Worm (Caenorhabditis elegans) whole organism, L1 larva: Measurements from ENCODE around the gene tmem-17.
A peak's percentile ranks its signal among the peaks of the same experiment; 100 is the strongest.

Source experiments
- aly-2 ChIP-seq: fragments of 150-350 bp; optimal IDR thresholded peaks from 2 replicates; lab custom pipeline; 2014; ENCODE audit warnings: missing biosample characterization, missing genetic modification characterization
- blmp-1 ChIP-seq: fragments of 150-350 bp; optimal IDR thresholded peaks from 2 replicates; lab custom pipeline; 2014; ENCODE audit warnings: missing biosample characterization, missing genetic modification characterization
- ceh-63 ChIP-seq: fragments of 200-800 bp; sonication (Bioruptor generic); optimal IDR thresholded peaks from 2 replicates; lab custom pipeline; 2018; ENCODE audit warnings: mild to moderate bottlenecking, missing genetic modification characterization, missing compliant biosample characterization
- ceh-88 ChIP-seq: fragments of 200-800 bp; sonication (Bioruptor generic); IDR thresholded peaks from 2 replicates; pipeline ENCODE4 v1.3.6; 2022; ENCODE audit warnings: missing genetic modification characterization, missing compliant biosample characterization
- ceh-90 ChIP-seq: sonication (generic microtip); optimal IDR thresholded peaks from 2 replicates; lab custom pipeline; 2016; ENCODE audit warnings: missing genetic modification characterization, missing compliant biosample characterization
- dsc-1 ChIP-seq: sonication (generic microtip); optimal IDR thresholded peaks from 2 replicates; lab custom pipeline; 2016; ENCODE audit warnings: mild to moderate bottlenecking, missing genetic modification characterization, missing compliant biosample characterization
- efl-1 ChIP-seq, 4 experiments: fragments of 150-350 bp; optimal IDR thresholded peaks in 3 of 4; peaks in 1 of 4; 1 replicate in 1 of 4; 2 replicates in 3 of 4; lab custom pipeline; 2014; ENCODE audit warnings: missing biosample characterization in 2 of 4, missing genetic modification characterization in 2 of 4, missing genetic modification reagents in 2 of 4
- egl-13 ChIP-seq: sonication (generic microtip); optimal IDR thresholded peaks from 2 replicates; lab custom pipeline; 2016; ENCODE audit warnings: missing genotype, missing genetic modification reagents, missing genetic modification characterization, missing compliant biosample characterization
- egl-27 ChIP-seq, 2 experiments: fragments of 150-350 bp in 1 of 2; sonication (generic microtip); optimal IDR thresholded peaks; 3 replicates each; lab custom pipeline; 2017 to 2018; ENCODE audit warnings: missing biosample characterization in 2 of 2, missing genetic modification characterization in 2 of 2, missing genetic modification reagents in 2 of 2
- elt-3 ChIP-seq, 6 experiments: fragments of 150-350 bp in 1 of 6; sonication (generic microtip); optimal IDR thresholded peaks; 2 replicates each; lab custom pipeline; 2017 to 2018; ENCODE audit warnings: missing biosample characterization in 6 of 6, missing genetic modification characterization in 6 of 6, inconsistent platforms in 1 of 6
- fkh-4 ChIP-seq: sonication (generic microtip); optimal IDR thresholded peaks from 2 replicates; lab custom pipeline; 2016; ENCODE audit warnings: missing compliant biosample characterization, missing genetic modification characterization, borderline replicate concordance
- fkh-8 ChIP-seq: sonication (generic microtip); optimal IDR thresholded peaks from 2 replicates; lab custom pipeline; 2016; ENCODE audit warnings: mild to moderate bottlenecking, missing genetic modification characterization, missing compliant biosample characterization
- grh-1 ChIP-seq: fragments of 200-800 bp; sonication (Bioruptor generic); IDR thresholded peaks from 2 replicates; pipeline ENCODE4 v1.3.6; 2022; ENCODE audit warnings: missing genetic modification reagents, missing genetic modification characterization, missing compliant biosample characterization
- hlh-17 ChIP-seq: fragments of 200-800 bp; sonication (Bioruptor generic); optimal IDR thresholded peaks from 2 replicates; lab custom pipeline; 2018; ENCODE audit warnings: missing genetic modification characterization, mild to moderate bottlenecking, missing compliant biosample characterization, moderate library complexity, borderline replicate concordance
- hlh-4 ChIP-seq: sonication (generic microtip); optimal IDR thresholded peaks from 2 replicates; lab custom pipeline; 2016; ENCODE audit warnings: mild to moderate bottlenecking, missing genetic modification characterization, missing compliant biosample characterization
- hpl-2 ChIP-seq: fragments of 150-350 bp; optimal IDR thresholded peaks from 2 replicates; lab custom pipeline; 2014; ENCODE audit warnings: missing biosample characterization, missing genetic modification reagents, missing genetic modification characterization
- irx-1 ChIP-seq: sonication (generic microtip); optimal IDR thresholded peaks from 2 replicates; lab custom pipeline; 2016; ENCODE audit warnings: missing genetic modification characterization, missing compliant biosample characterization
- isw-1 ChIP-seq: fragments of 200-800 bp; sonication (Bioruptor generic); IDR thresholded peaks from 2 replicates; pipeline ENCODE4 v1.3.6; 2022; ENCODE audit warnings: missing genetic modification characterization, missing compliant biosample characterization
- jun-1 ChIP-seq: fragments of 150-350 bp; optimal IDR thresholded peaks from 2 replicates; lab custom pipeline; 2014; ENCODE audit warnings: missing biosample characterization, missing genetic modification reagents, missing genetic modification characterization
- lin-13 ChIP-seq: fragments of 150-350 bp; optimal IDR thresholded peaks from 2 replicates; lab custom pipeline; 2014; ENCODE audit warnings: missing biosample characterization, missing genetic modification reagents, missing genetic modification characterization
- lin-14 ChIP-seq: fragments of 200-800 bp; sonication (Bioruptor generic); optimal IDR thresholded peaks from 2 replicates; lab custom pipeline; 2018; ENCODE audit warnings: mild to moderate bottlenecking, missing genetic modification characterization, moderate library complexity, missing compliant biosample characterization
- lin-35 ChIP-seq, 2 experiments: fragments of 150-350 bp; optimal IDR thresholded peaks; 2 replicates each; lab custom pipeline; 2014; ENCODE audit warnings: missing biosample characterization in 2 of 2, missing genetic modification characterization in 2 of 2, missing genetic modification reagents in 2 of 2
- lin-39 ChIP-seq: fragments of 150-350 bp; optimal IDR thresholded peaks from 2 replicates; lab custom pipeline; 2014; ENCODE audit warnings: missing biosample characterization, missing genetic modification reagents, missing genetic modification characterization
- mdl-1 ChIP-seq, 2 experiments: fragments of 150-350 bp; optimal IDR thresholded peaks; 2 replicates each; lab custom pipeline; 2014 to 2017; ENCODE audit warnings: missing biosample characterization in 2 of 2, missing genetic modification characterization in 2 of 2, inconsistent platforms in 1 of 2
- mef-2 ChIP-seq: fragments of 150-350 bp; optimal IDR thresholded peaks from 2 replicates; lab custom pipeline; 2014; ENCODE audit warnings: missing biosample characterization, missing genetic modification characterization
- mep-1 ChIP-seq: fragments of 150-350 bp; optimal IDR thresholded peaks from 2 replicates; lab custom pipeline; 2014; ENCODE audit warnings: missing biosample characterization, missing genetic modification characterization
- nhr-12 ChIP-seq: sonication (generic microtip); optimal IDR thresholded peaks from 2 replicates; lab custom pipeline; 2017; ENCODE audit warnings: missing biosample characterization, missing genetic modification characterization
- nhr-20 ChIP-seq: sonication (generic microtip); optimal IDR thresholded peaks from 2 replicates; lab custom pipeline; 2016; ENCODE audit warnings: mild to moderate bottlenecking, missing genetic modification characterization, missing compliant biosample characterization
- nhr-47 ChIP-seq: sonication (generic microtip); optimal IDR thresholded peaks from 2 replicates; lab custom pipeline; 2016; ENCODE audit warnings: mild to moderate bottlenecking, missing genetic modification characterization, moderate library complexity, missing compliant biosample characterization
- nhr-71 ChIP-seq: sonication (generic microtip); optimal IDR thresholded peaks from 2 replicates; lab custom pipeline; 2016; ENCODE audit warnings: mild to moderate bottlenecking, missing genetic modification characterization, moderate library complexity, missing compliant biosample characterization
- nhr-90 ChIP-seq: sonication (generic microtip); optimal IDR thresholded peaks from 2 replicates; lab custom pipeline; 2016; ENCODE audit warnings: mild to moderate bottlenecking, missing genetic modification characterization, missing compliant biosample characterization; ENCODE audit not compliant: poor library complexity
- pag-3 ChIP-seq: sonication (generic microtip); optimal IDR thresholded peaks from 2 replicates; lab custom pipeline; 2017; ENCODE audit warnings: missing genetic modification characterization, mild to moderate bottlenecking, missing compliant biosample characterization, antibody characterized with exemption, borderline replicate concordance; ENCODE audit not compliant: insufficient read depth
- pax-3 ChIP-seq: fragments of 200-800 bp; sonication (Bioruptor generic); optimal IDR thresholded peaks from 2 replicates; lab custom pipeline; 2018; ENCODE audit warnings: mild to moderate bottlenecking, missing genetic modification characterization, moderate library complexity, missing compliant biosample characterization
- rnt-1 ChIP-seq: sonication (generic microtip); optimal IDR thresholded peaks from 2 replicates; lab custom pipeline; 2016; ENCODE audit warnings: mild to moderate bottlenecking, missing genetic modification characterization, moderate library complexity, missing compliant biosample characterization
- skn-1 ChIP-seq: fragments of 150-350 bp; optimal IDR thresholded peaks from 2 replicates; lab custom pipeline; 2014; ENCODE audit warnings: missing biosample characterization, missing genetic modification characterization
- snu-23 ChIP-seq: sonication (generic microtip); optimal IDR thresholded peaks from 2 replicates; lab custom pipeline; 2016; ENCODE audit warnings: missing genetic modification characterization, missing compliant biosample characterization
- sup-37 ChIP-seq: fragments of 200-800 bp; sonication (Bioruptor generic); optimal IDR thresholded peaks from 2 replicates; lab custom pipeline; 2018; ENCODE audit warnings: mild to moderate bottlenecking, missing genetic modification characterization, missing compliant biosample characterization
- swsn-7 ChIP-seq: sonication (generic microtip); optimal IDR thresholded peaks from 2 replicates; lab custom pipeline; 2016; ENCODE audit warnings: missing genetic modification characterization, missing compliant biosample characterization
- tbx-2 ChIP-seq: sonication (generic microtip); optimal IDR thresholded peaks from 2 replicates; lab custom pipeline; 2016; ENCODE audit warnings: missing genetic modification characterization, missing compliant biosample characterization
- unc-130 ChIP-seq: fragments of 150-350 bp; optimal IDR thresholded peaks from 2 replicates; lab custom pipeline; 2017; ENCODE audit warnings: missing biosample characterization, missing genetic modification characterization, inconsistent platforms
- unc-30 ChIP-seq: sonication (generic microtip); optimal IDR thresholded peaks from 2 replicates; lab custom pipeline; 2017; ENCODE audit warnings: missing biosample characterization, missing genetic modification characterization
- unc-62 ChIP-seq: fragments of 150-350 bp; optimal IDR thresholded peaks from 2 replicates; lab custom pipeline; 2014; ENCODE audit warnings: missing biosample characterization, missing genetic modification reagents, missing genetic modification characterization
- vab-15 ChIP-seq: sonication (generic microtip); optimal IDR thresholded peaks from 2 replicates; lab custom pipeline; 2017; ENCODE audit warnings: missing genotype, mild to moderate bottlenecking, missing genetic modification characterization, missing compliant biosample characterization
- zip-4 ChIP-seq: fragments of 200-800 bp; sonication (Bioruptor generic); optimal IDR thresholded peaks from 2 replicates; lab custom pipeline; 2018; ENCODE audit warnings: mild to moderate bottlenecking, missing genetic modification characterization, moderate library complexity, missing compliant biosample characterization
- ztf-11 ChIP-seq, 2 experiments: sonication (generic microtip); optimal IDR thresholded peaks; 2 replicates each; lab custom pipeline; 2016 to 2017; ENCODE audit warnings: missing genetic modification characterization in 2 of 2, missing biosample characterization in 1 of 2, missing compliant biosample characterization in 1 of 2
- ztf-4 ChIP-seq: fragments of 150-350 bp; optimal IDR thresholded peaks from 2 replicates; lab custom pipeline; 2014; ENCODE audit warnings: missing biosample characterization, missing genetic modification characterization

The tmem-17 gene

DNA sequence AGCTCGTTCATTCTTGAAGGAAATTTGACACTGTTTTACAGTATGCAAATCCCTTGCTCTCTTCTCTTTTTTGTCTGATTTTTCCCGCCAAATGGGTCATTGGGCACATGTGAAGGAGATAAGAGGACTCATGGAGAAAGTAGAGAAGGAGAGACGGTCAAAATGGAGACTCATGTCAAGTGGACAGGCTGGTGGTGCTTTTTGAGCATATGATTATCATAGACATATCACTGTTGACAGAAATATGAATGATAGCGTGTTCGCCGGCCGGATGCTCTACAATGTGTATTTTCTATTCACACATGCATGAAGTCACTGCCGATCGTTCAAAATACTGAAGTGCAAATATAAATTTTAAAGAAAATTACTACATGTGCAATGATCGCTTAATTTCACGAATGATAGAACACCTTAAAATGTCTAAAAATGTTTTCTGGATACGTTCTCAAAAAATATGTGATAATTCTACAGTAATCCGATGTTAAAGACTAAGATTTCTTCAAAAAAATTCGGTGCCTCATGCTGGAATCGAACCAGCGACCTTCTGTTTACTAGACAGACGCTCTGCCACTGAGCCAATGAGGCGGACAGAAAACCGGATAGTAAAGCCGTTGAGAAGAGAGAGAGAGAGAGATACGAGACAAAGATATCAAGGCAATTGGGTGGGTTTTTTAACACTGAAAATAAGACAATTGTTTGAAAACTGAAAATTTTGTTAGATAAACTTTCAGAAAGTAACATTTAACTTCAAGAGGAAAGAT, 39.9 kb upstream of the tmem-17 start (continued):
- TF ChIP-seq lin-14 (GFP tag; lab: Kevin White, UChicago) = peak; percentile 15
- peak; percentile 33 for TF ChIP-seq nhr-20 (tag; lab: Kevin White, UChicago)
- no peak for TF ChIP-seq vab-15 (tag; lab: Kevin White, UChicago)
- peak; percentile 41 for TF ChIP-seq mep-1 (tag; lab: Kevin White, UChicago)
- no peak for TF ChIP-seq aly-2 (tag; lab: Kevin White, UChicago)
- TF ChIP-seq lin-39 (tag; lab: Kevin White, UChicago) = no peak
- peak; percentile 49 for TF ChIP-seq rnt-1
- peak; percentile 31 to 53 for TF ChIP-seq efl-1 (optimal IDR thresholded peaks at IDR 0.05; lab: Kevin White, UChicago)
- peak; percentile 8 to 90 for TF ChIP-seq efl-1 (GFP tag; optimal IDR thresholded peaks at IDR 0.05 in 1 of 2; lab: Kevin White, UChicago)
- peak; percentile 51 for TF ChIP-seq fkh-8 (tag; lab: Kevin White, UChicago)
- TF ChIP-seq nhr-90 = peak; percentile 31
- no peak for TF ChIP-seq ceh-63
- TF ChIP-seq dsc-1 = peak; percentile 66
- peak; percentile 41 for TF ChIP-seq swsn-7 (tag; lab: Kevin White, UChicago)
- peak; percentile 2 for TF ChIP-seq lin-13 (GFP tag; lab: Kevin White, UChicago)
- TF ChIP-seq ceh-88 (GFP tag; lab: Robert Waterston, UW) = no peak
- no peak for TF ChIP-seq unc-62 (GFP tag; lab: Kevin White, UChicago)
- TF ChIP-seq irx-1 (tag; lab: Kevin White, UChicago) = no peak
- peak; percentile 15 for TF ChIP-seq skn-1 (tag; lab: Kevin White, UChicago)
- peak; percentile 30 to 57 for TF ChIP-seq lin-35 (GFP tag; optimal IDR thresholded peaks at IDR 0.05; lab: Kevin White, UChicago)

DNA sequence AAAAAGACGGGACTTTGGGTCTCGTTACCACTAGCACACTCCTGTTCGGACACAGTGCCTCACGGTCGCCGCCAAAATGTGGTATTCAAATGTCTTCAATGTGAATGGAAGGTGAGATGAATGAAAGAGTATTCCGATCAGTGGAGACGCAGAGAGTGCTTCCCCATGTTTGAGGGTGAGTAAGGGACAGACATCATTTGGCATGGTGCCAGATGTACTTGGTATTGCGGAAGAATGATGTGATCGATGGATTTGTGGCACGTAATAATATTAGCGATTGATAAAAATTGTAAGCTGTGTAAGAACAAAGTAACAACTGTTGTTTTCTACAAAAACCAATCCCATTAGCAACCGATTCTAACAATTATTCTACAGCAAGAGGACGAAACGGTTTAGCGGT, 38.0 kb upstream of the tmem-17 start:
- no peak for TF ChIP-seq unc-30 (tag; lab: Kevin White, UChicago)
- no peak for TF ChIP-seq sup-37 (GFP tag; lab: Kevin White, UChicago)
- TF ChIP-seq elt-3 (tag; optimal IDR thresholded peaks at IDR 0.05; lab: Kevin White, UChicago) = no peak
- TF ChIP-seq isw-1 = no peak
- no peak for TF ChIP-seq hlh-17
- no peak for TF ChIP-seq nhr-12 (tag; lab: Kevin White, UChicago)
- no peak for TF ChIP-seq ztf-11 (tag; optimal IDR thresholded peaks at IDR 0.05; lab: Kevin White, UChicago)
- no peak for TF ChIP-seq lin-39 (tag; lab: Kevin White, UChicago)
- TF ChIP-seq mef-2 = no peak
- no peak for TF ChIP-seq lin-13 (GFP tag; lab: Kevin White, UChicago)
- peak in 1 of 2 experiments; percentile 2 for TF ChIP-seq lin-35 (GFP tag; optimal IDR thresholded peaks at IDR 0.05; lab: Kevin White, UChicago)
- TF ChIP-seq nhr-47 (tag; lab: Kevin White, UChicago) = no peak
- TF ChIP-seq ceh-63 = no peak
- no peak for TF ChIP-seq aly-2 (tag; lab: Kevin White, UChicago)
- TF ChIP-seq nhr-90 = no peak
- no peak for TF ChIP-seq mdl-1 (tag; optimal IDR thresholded peaks at IDR 0.05; lab: Kevin White, UChicago)
- no peak for TF ChIP-seq fkh-8 (tag; lab: Kevin White, UChicago)
- peak; percentile 16 for TF ChIP-seq lin-14 (GFP tag; lab: Kevin White, UChicago)
- peak; percentile 15 for TF ChIP-seq snu-23 (GFP tag; lab: Kevin White, UChicago)
- TF ChIP-seq jun-1 (tag; lab: Kevin White, UChicago) = no peak
- no peak for TF ChIP-seq pag-3
- no peak for TF ChIP-seq hlh-4
- no peak for TF ChIP-seq pax-3 (tag; lab: Kevin White, UChicago)
- TF ChIP-seq tbx-2 (tag; lab: Kevin White, UChicago) = no peak
- no peak for TF ChIP-seq egl-13
- TF ChIP-seq zip-4 (GFP tag; lab: Kevin White, UChicago) = no peak
- TF ChIP-seq vab-15 (tag; lab: Kevin White, UChicago) = no peak
- no peak for TF ChIP-seq unc-130 (tag; lab: Kevin White, UChicago)
- peak; percentile 12 for TF ChIP-seq mep-1 (tag; lab: Kevin White, UChicago)
- no peak for TF ChIP-seq swsn-7 (tag; lab: Kevin White, UChicago)
- no peak for TF ChIP-seq nhr-71 (tag; lab: Kevin White, UChicago)
- peak; percentile 26 for TF ChIP-seq blmp-1 (tag; lab: Kevin White, UChicago)
- TF ChIP-seq hpl-2 (GFP tag; lab: Kevin White, UChicago) = no peak
- TF ChIP-seq skn-1 (tag; lab: Kevin White, UChicago) = no peak
- no peak for TF ChIP-seq ztf-4 (tag; lab: Kevin White, UChicago)
- no peak for TF ChIP-seq egl-27 (tag; optimal IDR thresholded peaks at IDR 0.05; lab: Kevin White, UChicago)
- no peak for TF ChIP-seq fkh-4 (tag; lab: Kevin White, UChicago)
- no peak for TF ChIP-seq ceh-90
- TF ChIP-seq grh-1 = 0 out of 2 replicates have a peak, but pooled peaks have one; percentile 13
